Worm (Caenorhabditis elegans) whole organism, L1 larva: Measurements from ENCODE around the gene cox-11.
A peak's percentile ranks its signal among the peaks of the same experiment; 100 is the strongest.

ENCODE experiments used
- C16A3.4 ChIP-seq: fragments of 150-350 bp; optimal IDR thresholded peaks from 2 replicates; lab custom pipeline; 2014; ENCODE audit warnings: missing biosample characterization, missing genetic modification characterization
- aha-1 ChIP-seq: fragments of 150-350 bp; optimal IDR thresholded peaks from 2 replicates; lab custom pipeline; 2014; ENCODE audit warnings: missing biosample characterization, missing genetic modification characterization
- ama-1 ChIP-seq: fragments of 150-350 bp; optimal IDR thresholded peaks from 2 replicates; lab custom pipeline; 2014
- blmp-1 ChIP-seq: fragments of 150-350 bp; optimal IDR thresholded peaks from 2 replicates; lab custom pipeline; 2014; ENCODE audit warnings: missing biosample characterization, missing genetic modification characterization
- ceh-8 ChIP-seq: fragments of 200-800 bp; sonication (Bioruptor generic); optimal IDR thresholded peaks from 2 replicates; lab custom pipeline; 2018; ENCODE audit warnings: mild to moderate bottlenecking, missing genetic modification characterization, moderate library complexity, missing compliant biosample characterization
- ces-1 ChIP-seq: fragments of 150-350 bp; optimal IDR thresholded peaks from 2 replicates; lab custom pipeline; 2014; ENCODE audit warnings: missing biosample characterization, missing genetic modification reagents, missing genetic modification characterization
- dpl-1 ChIP-seq, 3 experiments: fragments of 150-350 bp in 2 of 3; sonication (generic microtip) in 1 of 3; optimal IDR thresholded peaks; 2 replicates each; lab custom pipeline; 2014 to 2017; ENCODE audit warnings: missing biosample characterization in 3 of 3, missing genetic modification characterization in 3 of 3, missing genetic modification reagents in 3 of 3
- dsc-1 ChIP-seq: sonication (generic microtip); optimal IDR thresholded peaks from 2 replicates; lab custom pipeline; 2016; ENCODE audit warnings: mild to moderate bottlenecking, missing genetic modification characterization, missing compliant biosample characterization
- efl-1 ChIP-seq, 4 experiments: fragments of 150-350 bp; optimal IDR thresholded peaks in 3 of 4; peaks in 1 of 4; 1 replicate in 1 of 4; 2 replicates in 3 of 4; lab custom pipeline; 2014; ENCODE audit warnings: missing biosample characterization in 2 of 4, missing genetic modification characterization in 2 of 4, missing genetic modification reagents in 2 of 4
- egl-13 ChIP-seq: sonication (generic microtip); optimal IDR thresholded peaks from 2 replicates; lab custom pipeline; 2016; ENCODE audit warnings: missing genotype, missing genetic modification reagents, missing genetic modification characterization, missing compliant biosample characterization
- egl-27 ChIP-seq, 2 experiments: fragments of 150-350 bp in 1 of 2; sonication (generic microtip); optimal IDR thresholded peaks; 3 replicates each; lab custom pipeline; 2017 to 2018; ENCODE audit warnings: missing biosample characterization in 2 of 2, missing genetic modification characterization in 2 of 2, missing genetic modification reagents in 2 of 2
- elt-2 ChIP-seq: sonication (generic microtip); optimal IDR thresholded peaks from 2 replicates; lab custom pipeline; 2016; ENCODE audit warnings: missing genetic modification characterization, mild to moderate bottlenecking, inconsistent platforms, missing compliant biosample characterization, missing genetic modification reagents
- ets-5 ChIP-seq: fragments of 200-800 bp; sonication (Bioruptor generic); IDR thresholded peaks from 2 replicates; pipeline ENCODE4 v1.3.6; 2022; ENCODE audit warnings: missing genetic modification characterization, missing compliant biosample characterization
- fkh-10 ChIP-seq: sonication (generic microtip); optimal IDR thresholded peaks from 2 replicates; lab custom pipeline; 2017; ENCODE audit warnings: missing biosample characterization, missing genetic modification reagents, missing genetic modification characterization
- fkh-4 ChIP-seq: sonication (generic microtip); optimal IDR thresholded peaks from 2 replicates; lab custom pipeline; 2016; ENCODE audit warnings: missing compliant biosample characterization, missing genetic modification characterization, borderline replicate concordance
- fos-1 ChIP-seq: fragments of 150-350 bp; optimal IDR thresholded peaks from 2 replicates; lab custom pipeline; 2014; ENCODE audit warnings: missing biosample characterization, missing genetic modification characterization
- hlh-4 ChIP-seq: sonication (generic microtip); optimal IDR thresholded peaks from 2 replicates; lab custom pipeline; 2016; ENCODE audit warnings: mild to moderate bottlenecking, missing genetic modification characterization, missing compliant biosample characterization
- isw-1 ChIP-seq: fragments of 200-800 bp; sonication (Bioruptor generic); IDR thresholded peaks from 2 replicates; pipeline ENCODE4 v1.3.6; 2022; ENCODE audit warnings: missing genetic modification characterization, missing compliant biosample characterization
- jun-1 ChIP-seq: fragments of 150-350 bp; optimal IDR thresholded peaks from 2 replicates; lab custom pipeline; 2014; ENCODE audit warnings: missing biosample characterization, missing genetic modification reagents, missing genetic modification characterization
- lin-35 ChIP-seq, 2 experiments: fragments of 150-350 bp; optimal IDR thresholded peaks; 2 replicates each; lab custom pipeline; 2014; ENCODE audit warnings: missing biosample characterization in 2 of 2, missing genetic modification characterization in 2 of 2, missing genetic modification reagents in 2 of 2
- lin-39 ChIP-seq: fragments of 150-350 bp; optimal IDR thresholded peaks from 2 replicates; lab custom pipeline; 2014; ENCODE audit warnings: missing biosample characterization, missing genetic modification reagents, missing genetic modification characterization
- lsy-2 ChIP-seq, 2 experiments: fragments of 150-350 bp; optimal IDR thresholded peaks; 2 replicates each; lab custom pipeline; 2014; ENCODE audit warnings: missing biosample characterization in 2 of 2, missing genetic modification characterization in 2 of 2
- mef-2 ChIP-seq: fragments of 150-350 bp; optimal IDR thresholded peaks from 2 replicates; lab custom pipeline; 2014; ENCODE audit warnings: missing biosample characterization, missing genetic modification characterization
- mep-1 ChIP-seq: fragments of 150-350 bp; optimal IDR thresholded peaks from 2 replicates; lab custom pipeline; 2014; ENCODE audit warnings: missing biosample characterization, missing genetic modification characterization
- nhr-11 ChIP-seq: fragments of 150-350 bp; optimal IDR thresholded peaks from 2 replicates; lab custom pipeline; 2014; ENCODE audit warnings: missing biosample characterization, missing genetic modification characterization
- nhr-20 ChIP-seq: sonication (generic microtip); optimal IDR thresholded peaks from 2 replicates; lab custom pipeline; 2016; ENCODE audit warnings: mild to moderate bottlenecking, missing genetic modification characterization, missing compliant biosample characterization
- nhr-237 ChIP-seq: fragments of 150-350 bp; optimal IDR thresholded peaks from 2 replicates; lab custom pipeline; 2014; ENCODE audit warnings: missing biosample characterization, missing genetic modification characterization
- nhr-28 ChIP-seq: fragments of 150-350 bp; optimal IDR thresholded peaks from 2 replicates; lab custom pipeline; 2014; ENCODE audit warnings: missing biosample characterization, missing genetic modification characterization
- nhr-47 ChIP-seq: sonication (generic microtip); optimal IDR thresholded peaks from 2 replicates; lab custom pipeline; 2016; ENCODE audit warnings: mild to moderate bottlenecking, missing genetic modification characterization, moderate library complexity, missing compliant biosample characterization
- nhr-76 ChIP-seq: sonication (generic microtip); optimal IDR thresholded peaks from 2 replicates; lab custom pipeline; 2017; ENCODE audit warnings: missing biosample characterization, missing genetic modification characterization
- nhr-85 ChIP-seq: sonication (generic microtip); peaks from one replicate; lab custom pipeline; 2016; ENCODE audit warnings: missing genetic modification characterization, inconsistent platforms, missing compliant biosample characterization
- nhr-90 ChIP-seq: sonication (generic microtip); optimal IDR thresholded peaks from 2 replicates; lab custom pipeline; 2016; ENCODE audit warnings: mild to moderate bottlenecking, missing genetic modification characterization, missing compliant biosample characterization; ENCODE audit not compliant: poor library complexity
- pag-3 ChIP-seq: sonication (generic microtip); optimal IDR thresholded peaks from 2 replicates; lab custom pipeline; 2017; ENCODE audit warnings: missing genetic modification characterization, mild to moderate bottlenecking, missing compliant biosample characterization, antibody characterized with exemption, borderline replicate concordance; ENCODE audit not compliant: insufficient read depth
- rnt-1 ChIP-seq: sonication (generic microtip); optimal IDR thresholded peaks from 2 replicates; lab custom pipeline; 2016; ENCODE audit warnings: mild to moderate bottlenecking, missing genetic modification characterization, moderate library complexity, missing compliant biosample characterization
- skn-1 ChIP-seq: fragments of 150-350 bp; optimal IDR thresholded peaks from 2 replicates; lab custom pipeline; 2014; ENCODE audit warnings: missing biosample characterization, missing genetic modification characterization
- snpc-4 ChIP-seq: fragments of 150-350 bp; optimal IDR thresholded peaks from 2 replicates; lab custom pipeline; 2014; ENCODE audit warnings: missing biosample characterization, missing genetic modification characterization
- snu-23 ChIP-seq: sonication (generic microtip); optimal IDR thresholded peaks from 2 replicates; lab custom pipeline; 2016; ENCODE audit warnings: missing genetic modification characterization, missing compliant biosample characterization
- sup-37 ChIP-seq: fragments of 200-800 bp; sonication (Bioruptor generic); optimal IDR thresholded peaks from 2 replicates; lab custom pipeline; 2018; ENCODE audit warnings: mild to moderate bottlenecking, missing genetic modification characterization, missing compliant biosample characterization
- swsn-7 ChIP-seq: sonication (generic microtip); optimal IDR thresholded peaks from 2 replicates; lab custom pipeline; 2016; ENCODE audit warnings: missing genetic modification characterization, missing compliant biosample characterization
- tlp-1 ChIP-seq: fragments of 150-350 bp; optimal IDR thresholded peaks from 2 replicates; lab custom pipeline; 2014; ENCODE audit warnings: missing biosample characterization, missing genetic modification characterization
- unc-130 ChIP-seq: fragments of 150-350 bp; optimal IDR thresholded peaks from 2 replicates; lab custom pipeline; 2017; ENCODE audit warnings: missing biosample characterization, missing genetic modification characterization, inconsistent platforms
- unc-30 ChIP-seq: sonication (generic microtip); optimal IDR thresholded peaks from 2 replicates; lab custom pipeline; 2017; ENCODE audit warnings: missing biosample characterization, missing genetic modification characterization
- unc-86 ChIP-seq: sonication (generic microtip); optimal IDR thresholded peaks from 2 replicates; lab custom pipeline; 2016; ENCODE audit warnings: missing genetic modification characterization, missing compliant biosample characterization
- unc-98 ChIP-seq: fragments of 200-800 bp; sonication (Bioruptor generic); IDR thresholded peaks from 2 replicates; pipeline ENCODE4 v1.3.6; 2022; ENCODE audit warnings: missing genetic modification characterization, missing compliant biosample characterization
- ztf-11 ChIP-seq, 2 experiments: sonication (generic microtip); optimal IDR thresholded peaks; 2 replicates each; lab custom pipeline; 2016 to 2017; ENCODE audit warnings: missing genetic modification characterization in 2 of 2, missing biosample characterization in 1 of 2, missing compliant biosample characterization in 1 of 2

cox-11 gene

ce11 chrIV:13214466-13214865 is 29.7 kb upstream of the cox-11 start, which contains the start of gene cho-1:
TSS of gene cho-1 (minus strand) at chrIV:13214566.
- TF ChIP-seq lin-39 = no peak
- no peak for TF ChIP-seq unc-86 (tag; lab: Kevin White, UChicago)
- TF ChIP-seq dsc-1 = no peak
- TF ChIP-seq mep-1 (tag; lab: Kevin White, UChicago) = no peak
- TF ChIP-seq lin-35 (GFP tag; optimal IDR thresholded peaks at IDR 0.05; lab: Kevin White, UChicago) = no peak
- TF ChIP-seq mef-2 (tag; lab: Kevin White, UChicago) = no peak
- no peak for TF ChIP-seq ztf-11 (tag; optimal IDR thresholded peaks at IDR 0.05; lab: Kevin White, UChicago)
- TF ChIP-seq egl-27 (tag; optimal IDR thresholded peaks at IDR 0.05; lab: Kevin White, UChicago) = no peak
- TF ChIP-seq fkh-4 (tag; lab: Kevin White, UChicago) = no peak
- TF ChIP-seq swsn-7 (tag; lab: Kevin White, UChicago) = no peak
- no peak for TF ChIP-seq nhr-237 (tag; lab: Kevin White, UChicago)
- no peak for TF ChIP-seq nhr-85 (tag; lab: Kevin White, UChicago)
- no peak for TF ChIP-seq nhr-76 (tag; lab: Kevin White, UChicago)
- no peak for TF ChIP-seq ces-1 (GFP tag; lab: Kevin White, UChicago)

DNA sequence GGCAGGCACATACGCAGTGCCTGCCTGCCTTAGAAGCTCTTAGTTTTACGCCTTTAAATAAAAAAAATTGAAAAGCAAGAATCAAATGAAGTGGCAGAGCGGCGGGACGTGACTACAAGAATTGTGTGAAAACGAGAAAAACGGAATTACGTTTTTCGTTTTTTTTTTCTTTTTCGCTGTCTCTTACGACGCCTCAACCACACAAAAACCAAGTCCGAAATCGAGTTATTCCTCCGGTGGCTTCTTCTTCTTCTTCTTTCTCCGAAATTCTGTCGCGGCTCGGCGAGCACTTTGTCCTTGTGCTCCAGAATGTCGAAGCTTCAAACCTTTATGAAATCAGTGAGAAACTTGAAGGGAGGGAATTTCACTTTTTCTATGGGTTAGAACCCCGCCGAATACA is 23.5 kb upstream of the cox-11 start:
- TF ChIP-seq elt-2 (tag; lab: Kevin White, UChicago) = no peak
- peak; percentile 72 for TF ChIP-seq fkh-10 (GFP tag; lab: Kevin White, UChicago)

ce11 chrIV:13221657-13222056 is 22.5 kb upstream of the cox-11 start, which contains the start of gene C48D1.5:
TSS of gene C48D1.5 (plus strand) at chrIV:13221957.
- TF ChIP-seq elt-2 (tag; lab: Kevin White, UChicago) (peak; percentile 33), unc-98 (GFP tag; lab: Robert Waterston, UW) (no peak)

DNA sequence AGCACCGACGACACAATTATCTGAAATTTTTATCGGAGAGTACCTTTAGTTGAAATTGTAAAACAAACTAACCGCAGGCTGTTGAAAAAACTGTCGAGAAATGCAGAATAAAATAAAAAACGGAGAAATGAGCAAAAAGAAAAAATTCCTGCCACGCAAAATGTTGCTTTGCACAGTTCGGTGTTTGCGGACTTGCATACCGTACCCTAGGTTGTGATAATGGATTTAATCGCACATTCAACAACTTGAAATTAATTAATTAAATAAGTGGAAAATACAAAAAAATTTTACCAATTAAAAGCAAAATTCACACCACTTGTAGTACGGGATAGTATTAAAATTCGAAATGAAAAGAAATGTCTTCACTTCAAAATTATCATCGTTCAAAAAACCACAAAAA is 12.7 kb upstream of the cox-11 start:
- no peak for TF ChIP-seq nhr-90
- no peak for TF ChIP-seq snpc-4 (tag; lab: Kevin White, UChicago)
- TF ChIP-seq efl-1 (optimal IDR thresholded peaks at IDR 0.05; lab: Kevin White, UChicago) = peak; percentile 51 to 59
- peak; percentile 65 to 82 for TF ChIP-seq efl-1 (GFP tag; optimal IDR thresholded peaks at IDR 0.05 in 1 of 2; lab: Kevin White, UChicago)
- no peak for TF ChIP-seq egl-27 (tag; optimal IDR thresholded peaks at IDR 0.05; lab: Kevin White, UChicago)
- TF ChIP-seq lsy-2 (tag; optimal IDR thresholded peaks at IDR 0.05; lab: Kevin White, UChicago) = peak; percentile 95 to 99
- no peak for TF ChIP-seq rnt-1
- no peak for TF ChIP-seq nhr-76 (tag; lab: Kevin White, UChicago)
- TF ChIP-seq nhr-237 (tag; lab: Kevin White, UChicago) = no peak
- TF ChIP-seq nhr-20 = no peak
- peak; percentile 63 for TF ChIP-seq blmp-1 (tag; lab: Kevin White, UChicago)
- TF ChIP-seq jun-1 (tag; lab: Kevin White, UChicago) = no peak
- TF ChIP-seq fkh-4 (tag; lab: Kevin White, UChicago) = no peak
- no peak for TF ChIP-seq nhr-11
- TF ChIP-seq isw-1 = no peak
- TF ChIP-seq ama-1 (lab: Kevin White, UChicago) = no peak
- no peak for TF ChIP-seq ceh-8 (GFP tag; lab: Kevin White, UChicago)
- no peak for TF ChIP-seq egl-13 (tag; lab: Kevin White, UChicago)
- no peak for TF ChIP-seq aha-1
- TF ChIP-seq mep-1 (tag; lab: Kevin White, UChicago) = peak; percentile 63
- TF ChIP-seq lin-35 (GFP tag; optimal IDR thresholded peaks at IDR 0.05; lab: Kevin White, UChicago) = peak; percentile 51 to 77
- TF ChIP-seq fos-1 = no peak
- TF ChIP-seq ets-5 (GFP tag; lab: Robert Waterston, UW) = no peak
- peak; percentile 55 for TF ChIP-seq snu-23 (GFP tag; lab: Kevin White, UChicago)
- TF ChIP-seq dsc-1 = no peak
- peak; percentile 68 for TF ChIP-seq C16A3.4 (tag; lab: Kevin White, UChicago)
- peak; percentile 15 to 68 (median 40) for TF ChIP-seq dpl-1 (GFP tag; optimal IDR thresholded peaks at IDR 0.05; lab: Kevin White, UChicago)
- no peak for TF ChIP-seq unc-30
- no peak for TF ChIP-seq sup-37 (GFP tag; lab: Kevin White, UChicago)
- TF ChIP-seq skn-1 = peak; percentile 6
- no peak for TF ChIP-seq fkh-10 (GFP tag; lab: Kevin White, UChicago)
- TF ChIP-seq tlp-1 (tag; lab: Kevin White, UChicago) = no peak
- TF ChIP-seq pag-3 (tag; lab: Kevin White, UChicago) = no peak
- peak; percentile 1 for TF ChIP-seq nhr-47 (tag; lab: Kevin White, UChicago)
- TF ChIP-seq hlh-4 (tag; lab: Kevin White, UChicago) = no peak
- TF ChIP-seq swsn-7 (tag; lab: Kevin White, UChicago) = peak; percentile 11
- TF ChIP-seq nhr-28 (tag; lab: Kevin White, UChicago) = no peak
- TF ChIP-seq unc-130 (tag; lab: Kevin White, UChicago) = peak; percentile 79
